Worm (Caenorhabditis elegans) whole organism, young adult: ENCODE data around the gene srh-243.

Experiments used
- B0336.3 ChIP-seq: fragments of 200-800 bp; sonication (Bioruptor generic); IDR thresholded peaks from 2 replicates; pipeline ENCODE4 v1.3.6; 2022; ENCODE audit warnings: missing genetic modification characterization, missing compliant biosample characterization
- C17E4.6 ChIP-seq: fragments of 200-800 bp; sonication (Bioruptor generic); IDR thresholded peaks from 2 replicates; pipeline ENCODE4 v1.3.6; 2022; ENCODE audit warnings: missing genetic modification reagents, missing genetic modification characterization, missing compliant biosample characterization
- F23B12.7 ChIP-seq: sonication (generic microtip); optimal IDR thresholded peaks from 2 replicates; lab custom pipeline; 2017; ENCODE audit warnings: missing genetic modification characterization, mild to moderate bottlenecking, missing compliant biosample characterization, antibody characterized with exemption, moderate library complexity; ENCODE audit not compliant: insufficient read depth
- F33H1.4 ChIP-seq: fragments of 200-800 bp; sonication (Bioruptor generic); IDR thresholded peaks from 2 replicates; pipeline ENCODE4 v1.3.6; 2022; ENCODE audit warnings: missing genetic modification reagents, missing genetic modification characterization, missing compliant biosample characterization
- F52B5.7 ChIP-seq: sonication (generic microtip); optimal IDR thresholded peaks from 2 replicates; lab custom pipeline; 2016; ENCODE audit warnings: mild to moderate bottlenecking, missing genetic modification characterization, missing compliant biosample characterization
- F57C9.4 ChIP-seq: sonication (generic microtip); optimal IDR thresholded peaks from 2 replicates; lab custom pipeline; 2017; ENCODE audit warnings: mild to moderate bottlenecking, missing genetic modification characterization, missing compliant biosample characterization
- K11D2.4 ChIP-seq: fragments of 200-800 bp; sonication (Bioruptor generic); IDR thresholded peaks from 2 replicates; pipeline ENCODE4 v1.3.6; 2022; ENCODE audit warnings: missing genetic modification reagents, missing genetic modification characterization, missing compliant biosample characterization
- Y53F4B.3 ChIP-seq: fragments of 200-800 bp; sonication (Bioruptor generic); IDR thresholded peaks from 2 replicates; pipeline ENCODE4 v1.3.6; 2022; ENCODE audit warnings: missing genetic modification reagents, missing genetic modification characterization, missing compliant biosample characterization
- ama-1 ChIP-seq, 3 experiments: fragments of 150-350 bp in 1 of 3; sonication (generic microtip) in 2 of 3; optimal IDR thresholded peaks; 2 replicates each; lab custom pipeline; 2014 to 2018; ENCODE audit warnings: missing biosample characterization in 2 of 3, missing genetic modification characterization in 2 of 3, missing genetic modification reagents in 2 of 3
- attf-3 ChIP-seq: fragments of 200-800 bp; sonication (Bioruptor generic); conservative IDR thresholded peaks from 2 replicates; pipeline ENCODE4 v1.3.6; 2022; ENCODE audit warnings: missing genetic modification reagents, missing genetic modification characterization, missing compliant biosample characterization
- cebp-2 ChIP-seq: fragments of 200-800 bp; sonication (Bioruptor generic); IDR thresholded peaks from 2 replicates; pipeline ENCODE4 v1.3.6; 2022; ENCODE audit warnings: missing genetic modification characterization, missing compliant biosample characterization
- ceh-91 ChIP-seq: fragments of 200-800 bp; sonication (Bioruptor generic); IDR thresholded peaks from 2 replicates; pipeline ENCODE4 v1.3.6; 2022; ENCODE audit warnings: missing genetic modification reagents, missing genetic modification characterization, missing compliant biosample characterization
- chd-7 ChIP-seq: sonication (generic microtip); optimal IDR thresholded peaks from 2 replicates; lab custom pipeline; 2016; ENCODE audit warnings: mild to moderate bottlenecking, missing genetic modification characterization, moderate library complexity, missing compliant biosample characterization
- efl-1 ChIP-seq: fragments of 150-350 bp; optimal IDR thresholded peaks from 2 replicates; lab custom pipeline; 2014; ENCODE audit warnings: missing biosample characterization, missing genetic modification reagents, missing genetic modification characterization
- ets-4 ChIP-seq: fragments of 200-800 bp; sonication (Bioruptor generic); optimal IDR thresholded peaks from 2 replicates; lab custom pipeline; 2018; ENCODE audit warnings: mild to moderate bottlenecking, missing genetic modification characterization, missing compliant biosample characterization
- fkh-3 ChIP-seq: sonication (generic microtip); optimal IDR thresholded peaks from 2 replicates; lab custom pipeline; 2016; ENCODE audit warnings: mild to moderate bottlenecking, missing genetic modification characterization, missing compliant biosample characterization
- hlh-12 ChIP-seq: sonication (generic microtip); optimal IDR thresholded peaks from 2 replicates; lab custom pipeline; 2016; ENCODE audit warnings: missing genetic modification characterization, missing compliant biosample characterization
- hrde-1 ChIP-seq: sonication (generic microtip); optimal IDR thresholded peaks from 2 replicates; lab custom pipeline; 2016; ENCODE audit warnings: missing genetic modification characterization, mild to moderate bottlenecking, missing compliant biosample characterization, moderate library complexity, missing genotype, missing genetic modification reagents, borderline replicate concordance
- lin-40 ChIP-seq: sonication (generic microtip); optimal IDR thresholded peaks from 2 replicates; lab custom pipeline; 2016; ENCODE audit warnings: missing genetic modification characterization, mild to moderate bottlenecking, missing compliant biosample characterization, missing genotype, missing genetic modification reagents
- lsy-27 ChIP-seq: sonication (generic microtip); optimal IDR thresholded peaks from 2 replicates; lab custom pipeline; 2017; ENCODE audit warnings: missing genetic modification characterization, mild to moderate bottlenecking, missing compliant biosample characterization, antibody characterized with exemption, missing genotype, borderline replicate concordance; ENCODE audit not compliant: insufficient read depth
- madf-6 ChIP-seq: fragments of 200-800 bp; sonication (Bioruptor generic); IDR thresholded peaks from 2 replicates; pipeline ENCODE4 v1.3.6; 2022; ENCODE audit warnings: missing genetic modification reagents, missing genetic modification characterization, missing compliant biosample characterization
- mel-28 ChIP-seq: sonication (generic microtip); optimal IDR thresholded peaks from 2 replicates; lab custom pipeline; 2016; ENCODE audit warnings: borderline replicate concordance, mild to moderate bottlenecking, missing genetic modification characterization, missing compliant biosample characterization
- mxl-1 ChIP-seq: sonication (generic microtip); optimal IDR thresholded peaks from 2 replicates; lab custom pipeline; 2016; ENCODE audit warnings: missing genetic modification characterization, missing compliant biosample characterization
- nhr-179 ChIP-seq: sonication (generic microtip); optimal IDR thresholded peaks from 2 replicates; lab custom pipeline; 2016; ENCODE audit warnings: mild to moderate bottlenecking, missing genetic modification characterization, missing compliant biosample characterization
- pha-4 ChIP-seq: fragments of 150-350 bp; sonication (generic microtip); optimal IDR thresholded peaks from 2 replicates; lab custom pipeline; 2014; ENCODE audit warnings: missing biosample characterization, missing genetic modification reagents, missing genetic modification characterization
- rcor-1 ChIP-seq: fragments of 200-800 bp; sonication (Bioruptor generic); IDR thresholded peaks from 2 replicates; pipeline ENCODE4 v1.3.6; 2022; ENCODE audit warnings: missing genetic modification reagents, missing genetic modification characterization, missing compliant biosample characterization
- repo-1 ChIP-seq: sonication (generic microtip); optimal IDR thresholded peaks from 2 replicates; lab custom pipeline; 2017; ENCODE audit warnings: mild to moderate bottlenecking, missing genetic modification characterization, missing compliant biosample characterization
- rpc-1 ChIP-seq, 2 experiments: fragments of 150-350 bp in 1 of 2; sonication (generic microtip) in 1 of 2; optimal IDR thresholded peaks; 2 replicates each; lab custom pipeline; 2014 to 2018; ENCODE audit warnings: missing biosample characterization in 1 of 2, missing genetic modification characterization in 1 of 2, missing genetic modification reagents in 1 of 2, missing genotype in 1 of 2
- sdz-38 ChIP-seq: sonication (generic microtip); optimal IDR thresholded peaks from 2 replicates; lab custom pipeline; 2016; ENCODE audit warnings: missing genotype, missing genetic modification characterization, missing compliant biosample characterization
- snpc-3.4 ChIP-seq: sonication (generic microtip); optimal IDR thresholded peaks from 2 replicates; lab custom pipeline; 2017; ENCODE audit warnings: missing genetic modification characterization, mild to moderate bottlenecking, missing compliant biosample characterization, antibody characterized with exemption, moderate library complexity, missing genotype, missing genetic modification reagents
- sptf-2 ChIP-seq: fragments of 200-800 bp; sonication (Bioruptor generic); optimal IDR thresholded peaks from 2 replicates; lab custom pipeline; 2018; ENCODE audit warnings: mild to moderate bottlenecking, missing genetic modification characterization, missing compliant biosample characterization
- tbp1 ChIP-seq: fragments of 200-800 bp; sonication (Bioruptor generic); optimal IDR thresholded peaks from 2 replicates; lab custom pipeline; 2018; ENCODE audit warnings: mild to moderate bottlenecking, missing genetic modification characterization, missing compliant biosample characterization
- tbx-9 ChIP-seq: sonication (generic microtip); optimal IDR thresholded peaks from 2 replicates; lab custom pipeline; 2016; ENCODE audit warnings: borderline replicate concordance, missing genetic modification characterization, inconsistent platforms, missing compliant biosample characterization
- zfh-2 ChIP-seq: fragments of 200-800 bp; sonication (Bioruptor generic); conservative IDR thresholded peaks from 2 replicates; pipeline ENCODE4 v1.3.6; 2022; ENCODE audit warnings: missing genetic modification reagents, missing genetic modification characterization, missing compliant biosample characterization
- ztf-22 ChIP-seq: fragments of 200-800 bp; sonication (Bioruptor generic); optimal IDR thresholded peaks from 2 replicates; lab custom pipeline; 2018; ENCODE audit warnings: mild to moderate bottlenecking, missing genetic modification characterization, moderate library complexity, missing compliant biosample characterization
- ztf-3 ChIP-seq: fragments of 200-800 bp; sonication (Bioruptor generic); optimal IDR thresholded peaks from 2 replicates; lab custom pipeline; 2018; ENCODE audit warnings: mild to moderate bottlenecking, missing genetic modification characterization, missing compliant biosample characterization

Gene srh-243

ce11 chrV:2896198-2896660 lies 26.0 kb downstream of the srh-243 start, which contains the start of gene pals-32:
TSS of gene pals-32 (plus strand) at chrV:2896610.
- TF ChIP-seq ceh-91 (GFP tag; lab: Robert Waterston, UW) (no peak), fkh-3 (tag; lab: Kevin White, UChicago) (no peak), K11D2.4 (GFP tag; lab: Robert Waterston, UW) (no peak), tbp1 (GFP tag; lab: Kevin White, UChicago) (no peak), nhr-179 (tag; lab: Kevin White, UChicago) (no peak), repo-1 (tag; lab: Kevin White, UChicago) (no peak), F23B12.7 (tag; lab: Kevin White, UChicago) (no peak), tbx-9 (tag; lab: Kevin White, UChicago) (no peak), C17E4.6 (no peak), F57C9.4 (tag; lab: Kevin White, UChicago) (no peak), ama-1 (optimal IDR thresholded peaks at IDR 0.05; lab: Kevin White, UChicago) (no peak), ama-1 (GFP tag; optimal IDR thresholded peaks at IDR 0.05; lab: Kevin White, UChicago) (no peak)

ce11 chrV:2899867-2900266 lies 29.6 kb downstream of the srh-243 start, which contains the start of gene str-46:
TSS of gene str-46 (minus strand) at chrV:2899967.
- TF ChIP-seq sptf-2 (no peak), rcor-1 (GFP tag; lab: Robert Waterston, UW) (no peak), mel-28 (tag; lab: Kevin White, UChicago) (no peak), F57C9.4 (tag; lab: Kevin White, UChicago) (no peak), F33H1.4 (no peak), cebp-2 (GFP tag; lab: Robert Waterston, UW) (no peak), pha-4 (tag; lab: Kevin White, UChicago) (no peak), lsy-27 (tag; lab: Kevin White, UChicago) (no peak)

ce11 chrV:2903227-2903626 lies 33.0 kb downstream of the srh-243 start, which contains the start of gene C31B8.7:
TSS of gene C31B8.7 (minus strand) at chrV:2903327.
- TF ChIP-seq ztf-22 (GFP tag; lab: Kevin White, UChicago): no peak
- TF ChIP-seq madf-6: no peak
- no peak for TF ChIP-seq attf-3 (GFP tag; lab: Robert Waterston, UW)
- TF ChIP-seq ets-4 (GFP tag; lab: Kevin White, UChicago): no peak
- TF ChIP-seq hrde-1 (tag; lab: Kevin White, UChicago): no peak
- no peak for TF ChIP-seq F52B5.7 (tag; lab: Kevin White, UChicago)
- TF ChIP-seq hlh-12 (tag; lab: Kevin White, UChicago): no peak
- TF ChIP-seq rpc-1 (optimal IDR thresholded peaks at IDR 0.05; lab: Kevin White, UChicago): no peak
- TF ChIP-seq rpc-1 (tag; optimal IDR thresholded peaks at IDR 0.05; lab: Kevin White, UChicago): no peak
- no peak for TF ChIP-seq efl-1
- no peak for TF ChIP-seq rcor-1 (GFP tag; lab: Robert Waterston, UW)
- no peak for TF ChIP-seq snpc-3.4 (tag; lab: Kevin White, UChicago)
- TF ChIP-seq B0336.3 (GFP tag; lab: Robert Waterston, UW): no peak
- TF ChIP-seq mel-28 (tag; lab: Kevin White, UChicago): no peak
- TF ChIP-seq zfh-2 (GFP tag; lab: Robert Waterston, UW): no peak
- TF ChIP-seq Y53F4B.3: no peak
- no peak for TF ChIP-seq lin-40 (tag; lab: Kevin White, UChicago)
- TF ChIP-seq ztf-3: no peak
- TF ChIP-seq mxl-1 (tag; lab: Kevin White, UChicago): no peak
- no peak for TF ChIP-seq sdz-38
- TF ChIP-seq chd-7: no peak
- TF ChIP-seq, all 124 proteins: peak for 0
